Fruit fly (Drosophila melanogaster): Measurements from ENCODE around the gene Kdm5.

dm6 chr2L:5946728-5947127 is 52.6 kb downstream of the Kdm5 start:
- TF ChIP-seq usp (GFP tag; optimal IDR thresholded peaks at IDR 0.05) = no peak
- TF ChIP-seq brk (GFP tag; optimal IDR thresholded peaks at IDR 0.05) = no peak
- TF ChIP-seq rgr (GFP tag; optimal IDR thresholded peaks at IDR 0.05) = no peak
- no peak for TF ChIP-seq Rel (GFP tag; optimal IDR thresholded peaks at IDR 0.05)
- no peak for TF ChIP-seq Rel (tag; optimal IDR thresholded peaks at IDR 0.05)
- no peak for TF ChIP-seq Myc (optimal IDR thresholded peaks at IDR 0.05)
- TF ChIP-seq lola (GFP tag; optimal IDR thresholded peaks at IDR 0.05) = no peak
- no peak for TF ChIP-seq GATAd (GFP tag; optimal IDR thresholded peaks at IDR 0.05)
